Worm (Caenorhabditis elegans) whole organism, L1 larva: ENCODE data around the gene K06A9.2.

Experiments used
- C16A3.4 ChIP-seq: fragments of 150-350 bp; optimal IDR thresholded peaks from 2 replicates; lab custom pipeline; 2014; ENCODE audit warnings: missing biosample characterization, missing genetic modification characterization
- aha-1 ChIP-seq: fragments of 150-350 bp; optimal IDR thresholded peaks from 2 replicates; lab custom pipeline; 2014; ENCODE audit warnings: missing biosample characterization, missing genetic modification characterization
- alr-1 ChIP-seq: fragments of 200-800 bp; sonication (Bioruptor generic); optimal IDR thresholded peaks from 2 replicates; lab custom pipeline; 2018; ENCODE audit warnings: borderline replicate concordance, mild to moderate bottlenecking, missing genetic modification characterization, missing compliant biosample characterization
- blmp-1 ChIP-seq: fragments of 150-350 bp; optimal IDR thresholded peaks from 2 replicates; lab custom pipeline; 2014; ENCODE audit warnings: missing biosample characterization, missing genetic modification characterization
- ceh-63 ChIP-seq: fragments of 200-800 bp; sonication (Bioruptor generic); optimal IDR thresholded peaks from 2 replicates; lab custom pipeline; 2018; ENCODE audit warnings: mild to moderate bottlenecking, missing genetic modification characterization, missing compliant biosample characterization
- ceh-8 ChIP-seq: fragments of 200-800 bp; sonication (Bioruptor generic); optimal IDR thresholded peaks from 2 replicates; lab custom pipeline; 2018; ENCODE audit warnings: mild to moderate bottlenecking, missing genetic modification characterization, moderate library complexity, missing compliant biosample characterization
- dpl-1 ChIP-seq, 3 experiments: fragments of 150-350 bp in 2 of 3; sonication (generic microtip) in 1 of 3; optimal IDR thresholded peaks; 2 replicates each; lab custom pipeline; 2014 to 2017; ENCODE audit warnings: missing biosample characterization in 3 of 3, missing genetic modification characterization in 3 of 3, missing genetic modification reagents in 3 of 3
- dsc-1 ChIP-seq: sonication (generic microtip); optimal IDR thresholded peaks from 2 replicates; lab custom pipeline; 2016; ENCODE audit warnings: mild to moderate bottlenecking, missing genetic modification characterization, missing compliant biosample characterization
- egl-13 ChIP-seq: sonication (generic microtip); optimal IDR thresholded peaks from 2 replicates; lab custom pipeline; 2016; ENCODE audit warnings: missing genotype, missing genetic modification reagents, missing genetic modification characterization, missing compliant biosample characterization
- elt-2 ChIP-seq: sonication (generic microtip); optimal IDR thresholded peaks from 2 replicates; lab custom pipeline; 2016; ENCODE audit warnings: missing genetic modification characterization, mild to moderate bottlenecking, inconsistent platforms, missing compliant biosample characterization, missing genetic modification reagents
- fkh-10 ChIP-seq: sonication (generic microtip); optimal IDR thresholded peaks from 2 replicates; lab custom pipeline; 2017; ENCODE audit warnings: missing biosample characterization, missing genetic modification reagents, missing genetic modification characterization
- fos-1 ChIP-seq: fragments of 150-350 bp; optimal IDR thresholded peaks from 2 replicates; lab custom pipeline; 2014; ENCODE audit warnings: missing biosample characterization, missing genetic modification characterization
- hlh-17 ChIP-seq: fragments of 200-800 bp; sonication (Bioruptor generic); optimal IDR thresholded peaks from 2 replicates; lab custom pipeline; 2018; ENCODE audit warnings: missing genetic modification characterization, mild to moderate bottlenecking, missing compliant biosample characterization, moderate library complexity, borderline replicate concordance
- lin-14 ChIP-seq: fragments of 200-800 bp; sonication (Bioruptor generic); optimal IDR thresholded peaks from 2 replicates; lab custom pipeline; 2018; ENCODE audit warnings: mild to moderate bottlenecking, missing genetic modification characterization, moderate library complexity, missing compliant biosample characterization
- lin-35 ChIP-seq, 2 experiments: fragments of 150-350 bp; optimal IDR thresholded peaks; 2 replicates each; lab custom pipeline; 2014; ENCODE audit warnings: missing biosample characterization in 2 of 2, missing genetic modification characterization in 2 of 2, missing genetic modification reagents in 2 of 2
- lsy-2 ChIP-seq, 2 experiments: fragments of 150-350 bp; optimal IDR thresholded peaks; 2 replicates each; lab custom pipeline; 2014; ENCODE audit warnings: missing biosample characterization in 2 of 2, missing genetic modification characterization in 2 of 2
- mab-9 ChIP-seq: fragments of 200-800 bp; sonication (Bioruptor generic); IDR thresholded peaks from 2 replicates; pipeline ENCODE4 v1.3.6; 2022; ENCODE audit warnings: missing genetic modification reagents, missing genetic modification characterization, missing compliant biosample characterization
- mep-1 ChIP-seq: fragments of 150-350 bp; optimal IDR thresholded peaks from 2 replicates; lab custom pipeline; 2014; ENCODE audit warnings: missing biosample characterization, missing genetic modification characterization
- nhr-19 ChIP-seq: fragments of 200-800 bp; sonication (Bioruptor generic); conservative IDR thresholded peaks from 2 replicates; pipeline ENCODE4 v1.3.6; 2022; ENCODE audit warnings: missing genetic modification characterization, missing compliant biosample characterization
- nhr-71 ChIP-seq: sonication (generic microtip); optimal IDR thresholded peaks from 2 replicates; lab custom pipeline; 2016; ENCODE audit warnings: mild to moderate bottlenecking, missing genetic modification characterization, moderate library complexity, missing compliant biosample characterization
- nhr-77 ChIP-seq: fragments of 150-350 bp; optimal IDR thresholded peaks from 2 replicates; lab custom pipeline; 2014; ENCODE audit warnings: missing biosample characterization, missing genetic modification characterization
- nhr-85 ChIP-seq: sonication (generic microtip); peaks from one replicate; lab custom pipeline; 2016; ENCODE audit warnings: missing genetic modification characterization, inconsistent platforms, missing compliant biosample characterization
- snu-23 ChIP-seq: sonication (generic microtip); optimal IDR thresholded peaks from 2 replicates; lab custom pipeline; 2016; ENCODE audit warnings: missing genetic modification characterization, missing compliant biosample characterization
- sup-37 ChIP-seq: fragments of 200-800 bp; sonication (Bioruptor generic); optimal IDR thresholded peaks from 2 replicates; lab custom pipeline; 2018; ENCODE audit warnings: mild to moderate bottlenecking, missing genetic modification characterization, missing compliant biosample characterization
- swsn-7 ChIP-seq: sonication (generic microtip); optimal IDR thresholded peaks from 2 replicates; lab custom pipeline; 2016; ENCODE audit warnings: missing genetic modification characterization, missing compliant biosample characterization
- unc-130 ChIP-seq: fragments of 150-350 bp; optimal IDR thresholded peaks from 2 replicates; lab custom pipeline; 2017; ENCODE audit warnings: missing biosample characterization, missing genetic modification characterization, inconsistent platforms
- unc-30 ChIP-seq: sonication (generic microtip); optimal IDR thresholded peaks from 2 replicates; lab custom pipeline; 2017; ENCODE audit warnings: missing biosample characterization, missing genetic modification characterization
- zag-1 ChIP-seq: fragments of 150-350 bp; optimal IDR thresholded peaks from 2 replicates; lab custom pipeline; 2014; ENCODE audit warnings: missing biosample characterization, missing genetic modification characterization
- ztf-11 ChIP-seq, 2 experiments: sonication (generic microtip); optimal IDR thresholded peaks; 2 replicates each; lab custom pipeline; 2016 to 2017; ENCODE audit warnings: missing genetic modification characterization in 2 of 2, missing biosample characterization in 1 of 2, missing compliant biosample characterization in 1 of 2
- ztf-4 ChIP-seq: fragments of 150-350 bp; optimal IDR thresholded peaks from 2 replicates; lab custom pipeline; 2014; ENCODE audit warnings: missing biosample characterization, missing genetic modification characterization

The K06A9.2 gene

ce11 chrX:1568377-1568776 is 32.2 kb downstream of the K06A9.2 start, which contains the start of gene H02F09.3 (continued):
- TF ChIP-seq ztf-11 (tag; optimal IDR thresholded peaks at IDR 0.05; lab: Kevin White, UChicago) (no peak), dsc-1 (tag; lab: Kevin White, UChicago) (no peak)

ce11 chrX:1571949-1572348 is 35.8 kb downstream of the K06A9.2 start, which contains the start of gene H02F09.2:
Gene H02F09.2 (plus strand): TSS chrX:1572249.
- TF ChIP-seq hlh-17 (GFP tag; lab: Kevin White, UChicago) (no peak), blmp-1 (tag; lab: Kevin White, UChicago) (no peak), C16A3.4 (tag; lab: Kevin White, UChicago) (no peak), dpl-1 (GFP tag; optimal IDR thresholded peaks at IDR 0.05; lab: Kevin White, UChicago) (no peak), lsy-2 (tag; optimal IDR thresholded peaks at IDR 0.05; lab: Kevin White, UChicago) (no peak), snu-23 (no peak), nhr-19 (GFP tag; lab: Robert Waterston, UW) (no peak), fos-1 (tag; lab: Kevin White, UChicago) (no peak), swsn-7 (tag; lab: Kevin White, UChicago) (no peak), ztf-4 (tag; lab: Kevin White, UChicago) (no peak)

ce11 chrX:1576337-1576736 is 40.2 kb downstream of the K06A9.2 start, which contains the start of gene wrt-9:
Gene wrt-9 (plus strand): TSS chrX:1576637.
- TF ChIP-seq elt-2 (tag; lab: Kevin White, UChicago) (no peak), mep-1 (tag; lab: Kevin White, UChicago) (no peak), nhr-71 (tag; lab: Kevin White, UChicago) (no peak), unc-30 (tag; lab: Kevin White, UChicago) (no peak), lin-35 (GFP tag; optimal IDR thresholded peaks at IDR 0.05; lab: Kevin White, UChicago) (no peak), ceh-63 (GFP tag; lab: Kevin White, UChicago) (no peak), zag-1 (tag; lab: Kevin White, UChicago) (no peak), egl-13 (tag; lab: Kevin White, UChicago) (no peak), nhr-77 (no peak), ceh-8 (GFP tag; lab: Kevin White, UChicago) (no peak), ztf-11 (tag; optimal IDR thresholded peaks at IDR 0.05; lab: Kevin White, UChicago) (no peak), sup-37 (GFP tag; lab: Kevin White, UChicago) (no peak), alr-1 (no peak), lin-14 (GFP tag; lab: Kevin White, UChicago) (no peak), mab-9 (GFP tag; lab: Robert Waterston, UW) (no peak), fkh-10 (GFP tag; lab: Kevin White, UChicago) (no peak), aha-1 (tag; lab: Kevin White, UChicago) (no peak)

ce11 chrX:1578682-1579081 is 42.5 kb downstream of the K06A9.2 start:
- TF ChIP-seq blmp-1 (tag; lab: Kevin White, UChicago) (peak; percentile 99), nhr-85 (tag; lab: Kevin White, UChicago) (no peak)

ce11 chrX:1583980-1584379 is 47.8 kb downstream of the K06A9.2 start:
- TF ChIP-seq ceh-63 (GFP tag; lab: Kevin White, UChicago) (no peak), blmp-1 (tag; lab: Kevin White, UChicago) (peak; percentile 96)
- TF ChIP-seq, all 84 proteins: peak for 1

- peak; percentile 54 for TF ChIP-seq blmp-1 (tag; lab: Kevin White, UChicago)
- no peak for TF ChIP-seq unc-130 (tag; lab: Kevin White, UChicago)
- peak; percentile 2 for TF ChIP-seq lin-14 (GFP tag; lab: Kevin White, UChicago)
- no peak for TF ChIP-seq nhr-71 (tag; lab: Kevin White, UChicago)
These were observed 50.9 kb downstream of the K06A9.2 start for ce11 chrX:1587082-1587481.
